Worm (Caenorhabditis elegans): ENCODE results near the gene obr-1.
A peak's percentile ranks its signal among the peaks of the same experiment; 100 is the strongest.

obr-1 gene

ce11 chrIII:11262089-11262488 lies 8.6 kb downstream of the obr-1 start:
- TF ChIP-seq ztf-1 (GFP tag; conservative IDR thresholded peaks at IDR 0.05) (no peak), Y55F3AM.14 (GFP tag; optimal IDR thresholded peaks at IDR 0.05) (no peak), fos-1 (tag; optimal IDR thresholded peaks at IDR 0.05) (no peak), elt-3 (tag; optimal IDR thresholded peaks at IDR 0.05) (no peak), sma-3 (GFP tag; optimal IDR thresholded peaks at IDR 0.05) (peak; percentile 3), nhr-6 (tag; optimal IDR thresholded peaks at IDR 0.05) (no peak), sma-9 (GFP tag; optimal IDR thresholded peaks at IDR 0.05) (no peak), sma-9 (tag; optimal IDR thresholded peaks at IDR 0.05) (no peak), C34F6.9 (tag; optimal IDR thresholded peaks at IDR 0.05) (peak; percentile 12), sem-4 (tag; optimal IDR thresholded peaks at IDR 0.05) (peak; percentile 31), elt-1 (tag; optimal IDR thresholded peaks at IDR 0.05) (no peak), lin-13 (GFP tag; optimal IDR thresholded peaks at IDR 0.05) (no peak), nhr-129 (tag; optimal IDR thresholded peaks at IDR 0.05) (no peak), nhr-25 (tag; optimal IDR thresholded peaks at IDR 0.05) (peak; percentile 88), blmp-1 (tag; optimal IDR thresholded peaks at IDR 0.05; ENCODE audit: insufficient read depth) (peak; percentile 88)

- TF ChIP-seq Y55F3AM.14 (GFP tag; optimal IDR thresholded peaks at IDR 0.05) (no peak), gmeb-1 (tag; optimal IDR thresholded peaks at IDR 0.05) (peak; percentile 23), sma-3 (GFP tag; optimal IDR thresholded peaks at IDR 0.05) (peak; percentile 23), alr-1 (tag; optimal IDR thresholded peaks at IDR 0.05) (no peak), blmp-1 (tag; optimal IDR thresholded peaks at IDR 0.05; ENCODE audit: insufficient read depth) (peak; percentile 70), ceh-82 (tag; optimal IDR thresholded peaks at IDR 0.05) (no peak), unc-55 (GFP tag; optimal IDR thresholded peaks at IDR 0.05) (no peak), nhr-21 (tag; optimal IDR thresholded peaks at IDR 0.05) (peak; percentile 38), nhr-25 (tag; optimal IDR thresholded peaks at IDR 0.05) (peak; percentile 82), sma-9 (GFP tag; optimal IDR thresholded peaks at IDR 0.05) (peak; percentile 75), sma-9 (tag; optimal IDR thresholded peaks at IDR 0.05) (no peak)
Measured at ce11 chrIII:11255072-11255471, 15.6 kb downstream of the obr-1 start.

ce11 chrIII:11251718-11252441 lies 18.8 kb downstream of the obr-1 start, which contains the start of gene Y47D3A.32:
TSS of gene Y47D3A.32 (plus strand) at chrIII:11252391.
- TF ChIP-seq nhr-237 (tag; optimal IDR thresholded peaks at IDR 0.05) (no peak), F13H6.1 (tag; optimal IDR thresholded peaks at IDR 0.05) (no peak), lin-11 (tag; optimal IDR thresholded peaks at IDR 0.05) (no peak), egl-27 (tag; optimal IDR thresholded peaks at IDR 0.05) (no peak), sma-3 (GFP tag; optimal IDR thresholded peaks at IDR 0.05) (no peak), ceh-16 (tag; optimal IDR thresholded peaks at IDR 0.05) (no peak), dmd-4 (tag; optimal IDR thresholded peaks at IDR 0.05) (no peak)

ce11 chrIII:11248897-11249296 lies 21.8 kb downstream of the obr-1 start:
- no peak for TF ChIP-seq alr-1 (tag; optimal IDR thresholded peaks at IDR 0.05)

ce11 chrIII:11246588-11246987 lies 24.1 kb downstream of the obr-1 start:
- no peak for TF ChIP-seq nhr-12 (tag; optimal IDR thresholded peaks at IDR 0.05)
- no peak for TF ChIP-seq blmp-1 (tag; optimal IDR thresholded peaks at IDR 0.05; ENCODE audit: insufficient read depth)
- no peak for TF ChIP-seq lin-13 (GFP tag; optimal IDR thresholded peaks at IDR 0.05)
- no peak for TF ChIP-seq unc-62 (GFP tag; optimal IDR thresholded peaks at IDR 0.05)
- TF ChIP-seq ztf-1 (GFP tag; conservative IDR thresholded peaks at IDR 0.05): no peak
- no peak for TF ChIP-seq F13H6.1 (tag; optimal IDR thresholded peaks at IDR 0.05)
- TF ChIP-seq sem-4 (tag; optimal IDR thresholded peaks at IDR 0.05): no peak
- TF ChIP-seq fos-1 (tag; optimal IDR thresholded peaks at IDR 0.05): no peak
- no peak for TF ChIP-seq unc-39 (tag; optimal IDR thresholded peaks at IDR 0.05)
- no peak for TF ChIP-seq R02D3.7 (tag; optimal IDR thresholded peaks at IDR 0.05)
- no peak for TF ChIP-seq ztf-11 (tag; optimal IDR thresholded peaks at IDR 0.05)
- TF ChIP-seq nhr-129 (tag; optimal IDR thresholded peaks at IDR 0.05): no peak

- no peak for TF ChIP-seq sma-3 (GFP tag; optimal IDR thresholded peaks at IDR 0.05)
- no peak for TF ChIP-seq mdl-1 (tag; optimal IDR thresholded peaks at IDR 0.05)
- no peak for TF ChIP-seq F13H6.1 (tag; optimal IDR thresholded peaks at IDR 0.05)
- no peak for TF ChIP-seq mab-5 (tag; optimal IDR thresholded peaks at IDR 0.05)
- TF ChIP-seq lin-13 (GFP tag; optimal IDR thresholded peaks at IDR 0.05): no peak
- no peak for TF ChIP-seq unc-62 (GFP tag; optimal IDR thresholded peaks at IDR 0.05)
- no peak for TF ChIP-seq crh-2 (tag; optimal IDR thresholded peaks at IDR 0.05)
- TF ChIP-seq C34F6.9 (tag; optimal IDR thresholded peaks at IDR 0.05): no peak
- no peak for TF ChIP-seq nhr-6 (tag; optimal IDR thresholded peaks at IDR 0.05)
- TF ChIP-seq lin-39 (tag; optimal IDR thresholded peaks at IDR 0.05): no peak
- no peak for TF ChIP-seq nhr-21 (tag; optimal IDR thresholded peaks at IDR 0.05)
- no peak for TF ChIP-seq sma-9 (GFP tag; optimal IDR thresholded peaks at IDR 0.05)
- no peak for TF ChIP-seq sma-9 (tag; optimal IDR thresholded peaks at IDR 0.05)
- no peak for TF ChIP-seq peb-1 (tag; optimal IDR thresholded peaks at IDR 0.05)
- TF ChIP-seq unc-55 (GFP tag; optimal IDR thresholded peaks at IDR 0.05): no peak
Measured at ce11 chrIII:11244820-11245219, 25.9 kb downstream of the obr-1 start, which contains the start of gene rsks-1. TSS of gene rsks-1 (plus strand) at chrIII:11245120.
